Fruit fly (Drosophila melanogaster) whole organism: Measurements from ENCODE around the gene CG4332.

Source experiments
- CG8478 ChIP-seq: fragments of >200 bp; optimal IDR thresholded peaks from 2 replicates; lab custom pipeline; 2018; ENCODE audit warnings: inconsistent platforms
- Dll ChIP-seq: fragments of >200 bp; optimal IDR thresholded peaks from 2 replicates; lab custom pipeline; 2017
- EcR ChIP-seq, 2 experiments: fragments of >200 bp; optimal IDR thresholded peaks; 2 replicates each; lab custom pipeline; 2017; ENCODE audit warnings: missing biosample characterization in 2 of 2, missing genetic modification characterization in 2 of 2, missing genetic modification reagents in 2 of 2
- pan ChIP-seq: fragments of >200 bp; optimal IDR thresholded peaks from 2 replicates; lab custom pipeline; 2017
- psq ChIP-seq: fragments of >200 bp; optimal IDR thresholded peaks from 2 replicates; lab custom pipeline; 2017
- usp ChIP-seq: fragments of >200 bp; optimal IDR thresholded peaks from 2 replicates; lab custom pipeline; 2017; ENCODE audit warnings: missing biosample characterization, missing genetic modification characterization, mixed read lengths

- TF ChIP-seq psq (lab: Kevin White, UChicago): no peak
- no peak for TF ChIP-seq Dll (lab: Kevin White, UChicago)
- no peak for TF ChIP-seq usp (GFP tag; lab: Kevin White, UChicago)
- TF ChIP-seq CG8478 (lab: Kevin White, UChicago): no peak
- no peak for TF ChIP-seq pan (lab: Kevin White, UChicago)
- no peak for TF ChIP-seq EcR (GFP tag; optimal IDR thresholded peaks at IDR 0.05; lab: Kevin White, UChicago)
Observed at dm6 chrX:13105220-13105619, 49.6 kb upstream of the CG4332 start.
